Comparison of ENCODE assay signal across 4 fruit fly cellular contexts in genomic region chr3R:19064037-19064664, dm6.
A peak's percentile ranks its signal among the peaks of the same experiment; 100 is the strongest.
TF ChIP-seq lines count a peak whose summit lies in the region.

No protein-coding gene starts in this region.

- TF ChIP-seq CTCF in whole organism, embryonic (GFP tag; optimal IDR thresholded peaks at IDR 0.05; lab: Kevin White, UChicago): no peak

TF ChIP-seq in whole organism, embryonic, 481 proteins besides CTCF, POLR2A, EP300 and RAD21:
- TF ChIP-seq ci (GFP tag; IDR thresholded peaks at IDR 0.05; lab: Robert Waterston, UW) (no peak), HmgZ (tag; optimal IDR thresholded peaks at IDR 0.05; lab: Kevin White, UChicago) (no peak), tx (GFP tag; optimal IDR thresholded peaks at IDR 0.05; lab: Kevin White, UChicago) (no peak), ttk (GFP tag; IDR thresholded peaks at IDR 0.05; lab: Robert Waterston, UW) (no peak), CG16813 (GFP tag; IDR thresholded peaks at IDR 0.05; lab: Robert Waterston, UW; ENCODE audit: partially characterized antibody) (no peak), CG7928 (GFP tag; optimal IDR thresholded peaks at IDR 0.05; lab: Kevin White, UChicago) (no peak), Blimp-1 (GFP tag; optimal IDR thresholded peaks at IDR 0.05; lab: Kevin White, UChicago) (peak; percentile 5), corto (GFP tag; optimal IDR thresholded peaks at IDR 0.05; lab: Kevin White, UChicago) (peak; percentile 29), jing (GFP tag; optimal IDR thresholded peaks at IDR 0.05; lab: Kevin White, UChicago) (no peak), hb (GFP tag; IDR thresholded peaks at IDR 0.05; lab: Robert Waterston, UW; ENCODE audit: partially characterized antibody) (no peak), YL-1 (GFP tag; optimal IDR thresholded peaks at IDR 0.05; lab: Kevin White, UChicago) (no peak), ATbp (GFP tag; optimal IDR thresholded peaks at IDR 0.05; lab: Kevin White, UChicago) (no peak), btn (GFP tag; optimal IDR thresholded peaks at IDR 0.05; lab: Kevin White, UChicago) (no peak), B-H2 (GFP tag; optimal IDR thresholded peaks at IDR 0.05; lab: Kevin White, UChicago) (no peak), CG14667 (GFP tag; IDR thresholded peaks at IDR 0.05; lab: Robert Waterston, UW) (no peak), lbe (GFP tag; optimal IDR thresholded peaks at IDR 0.05; lab: Kevin White, UChicago) (peak; percentile 11), ERR (GFP tag; optimal IDR thresholded peaks at IDR 0.05; lab: Kevin White, UChicago) (no peak), seq (GFP tag; IDR thresholded peaks at IDR 0.05; lab: Robert Waterston, UW) (no peak), wdn (GFP tag; IDR thresholded peaks at IDR 0.05; lab: Robert Waterston, UW) (no peak), Ets97D (GFP tag; optimal IDR thresholded peaks at IDR 0.05; lab: Kevin White, UChicago) (no peak), CG2120 (GFP tag; optimal IDR thresholded peaks at IDR 0.05; lab: Kevin White, UChicago) (no peak), Mes4 (GFP tag; optimal IDR thresholded peaks at IDR 0.05; lab: Kevin White, UChicago) (no peak)
TF ChIP-seq in whole organism, embryonic: peak in this region for 3.

TF ChIP-seq in whole organism, prepupa, 60 proteins besides CTCF, POLR2A, EP300 and RAD21 (continues in another document):
- no peak for TF ChIP-seq cyc (GFP tag; optimal IDR thresholded peaks at IDR 0.05; lab: Kevin White, UChicago)
- TF ChIP-seq CG1621 (tag; optimal IDR thresholded peaks at IDR 0.05; lab: Kevin White, UChicago): no peak
- peak; percentile 0 for TF ChIP-seq achi (GFP tag; optimal IDR thresholded peaks at IDR 0.05; lab: Kevin White, UChicago)
- TF ChIP-seq CG3919 (GFP tag; optimal IDR thresholded peaks at IDR 0.05; lab: Kevin White, UChicago): no peak
- TF ChIP-seq Sox102F (GFP tag; optimal IDR thresholded peaks at IDR 0.05; lab: Kevin White, UChicago): peak; percentile 60
- TF ChIP-seq CG8119 (GFP tag; IDR thresholded peaks at IDR 0.05; lab: Robert Waterston, UW): peak; percentile 48; the same call in 1 of the 3 replicates
- peak; percentile 67 for TF ChIP-seq Met (GFP tag; optimal IDR thresholded peaks at IDR 0.05; lab: Kevin White, UChicago)
- TF ChIP-seq CG34406 (GFP tag; optimal IDR thresholded peaks at IDR 0.05; lab: Kevin White, UChicago): peak; percentile 40
- TF ChIP-seq CG3032 (tag; optimal IDR thresholded peaks at IDR 0.05; lab: Kevin White, UChicago): no peak
- no peak for TF ChIP-seq acj6 (GFP tag; optimal IDR thresholded peaks at IDR 0.05; lab: Kevin White, UChicago)
- TF ChIP-seq CG6163 (GFP tag; IDR thresholded peaks at IDR 0.05; lab: Robert Waterston, UW): peak; percentile 48; the same call in 2 of the 3 replicates
- TF ChIP-seq CG8632 (GFP tag; optimal IDR thresholded peaks at IDR 0.05; lab: Kevin White, UChicago): peak; percentile 21
- peak; percentile 99 for TF ChIP-seq Blimp-1 (GFP tag; optimal IDR thresholded peaks at IDR 0.05; lab: Kevin White, UChicago)
- TF ChIP-seq Smox (GFP tag; optimal IDR thresholded peaks at IDR 0.05; lab: Kevin White, UChicago): peak; percentile 20
- no peak for TF ChIP-seq Ets96B (tag; optimal IDR thresholded peaks at IDR 0.05; lab: Kevin White, UChicago)
- TF ChIP-seq Eip93F (GFP tag; optimal IDR thresholded peaks at IDR 0.05; lab: Kevin White, UChicago): no peak
- peak; percentile 52 for TF ChIP-seq vri (GFP tag; optimal IDR thresholded peaks at IDR 0.05; lab: Kevin White, UChicago)
- TF ChIP-seq Eip78C (GFP tag; lab: Kevin White, UChicago): peak; percentile 77
- TF ChIP-seq CG7368 (GFP tag; optimal IDR thresholded peaks at IDR 0.05; lab: Kevin White, UChicago): no peak
- peak; percentile 59 for TF ChIP-seq svp (GFP tag; lab: Kevin White, UChicago)
- TF ChIP-seq esn (GFP tag; optimal IDR thresholded peaks at IDR 0.05; lab: Kevin White, UChicago): peak; percentile 41
- no peak for TF ChIP-seq CG8319 (GFP tag; optimal IDR thresholded peaks at IDR 0.05; lab: Kevin White, UChicago)
- TF ChIP-seq topi (GFP tag; optimal IDR thresholded peaks at IDR 0.05; lab: Kevin White, UChicago): peak; percentile 37
- no peak for TF ChIP-seq Sox15 (GFP tag; optimal IDR thresholded peaks at IDR 0.05; lab: Kevin White, UChicago)
- TF ChIP-seq fd85E (GFP tag; optimal IDR thresholded peaks at IDR 0.05; lab: Kevin White, UChicago): no peak

TF ChIP-seq in whole organism, pupa, 21 proteins besides CTCF, POLR2A, EP300 and RAD21:
- TF ChIP-seq Pif1A (GFP tag; optimal IDR thresholded peaks at IDR 0.05; lab: Kevin White, UChicago) (no peak), CG8301 (tag; optimal IDR thresholded peaks at IDR 0.05; lab: Kevin White, UChicago) (no peak), CG32121 (GFP tag; IDR thresholded peaks at IDR 0.05; lab: Robert Waterston, UW) (no peak), EcR (GFP tag; optimal IDR thresholded peaks at IDR 0.05; lab: Kevin White, UChicago) (no peak), CG13204 (GFP tag; optimal IDR thresholded peaks at IDR 0.05; lab: Kevin White, UChicago) (no peak), CG14655 (GFP tag; optimal IDR thresholded peaks at IDR 0.05; lab: Kevin White, UChicago) (no peak), Snoo (tag; optimal IDR thresholded peaks at IDR 0.05; lab: Kevin White, UChicago) (peak; percentile 67), CG12605 (GFP tag; IDR thresholded peaks at IDR 0.05; lab: Robert Waterston, UW) (no peak), CG17806 (tag; optimal IDR thresholded peaks at IDR 0.05; lab: Kevin White, UChicago) (no peak), Pif1B (GFP tag; optimal IDR thresholded peaks at IDR 0.05; lab: Kevin White, UChicago) (peak; percentile 35), CG34367 (tag; optimal IDR thresholded peaks at IDR 0.05; lab: Kevin White, UChicago) (no peak), CG4496 (GFP tag; IDR thresholded peaks at IDR 0.05; lab: Robert Waterston, UW) (peak; percentile 40; the same call in 1 of the 3 replicates), CG15710 (tag; optimal IDR thresholded peaks at IDR 0.05; lab: Kevin White, UChicago) (no peak), gl (tag; optimal IDR thresholded peaks at IDR 0.05; lab: Kevin White, UChicago) (no peak), Ets98B (GFP tag; IDR thresholded peaks at IDR 0.05; lab: Robert Waterston, UW) (peak; percentile 15; the same call in 1 of the 2 replicates), CG10348 (GFP tag; IDR thresholded peaks at IDR 0.05; lab: Robert Waterston, UW) (no peak), CG9948 (tag; optimal IDR thresholded peaks at IDR 0.05; lab: Kevin White, UChicago) (no peak), fd96Ca (GFP tag; IDR thresholded peaks at IDR 0.05; lab: Robert Waterston, UW) (no peak)

TF ChIP-seq in whole organism, wandering third instar larva, 38 proteins besides CTCF, POLR2A, EP300 and RAD21:
- TF ChIP-seq CG9705 (GFP tag; optimal IDR thresholded peaks at IDR 0.05; lab: Kevin White, UChicago) (no peak), HLH106 (tag; optimal IDR thresholded peaks at IDR 0.05; lab: Kevin White, UChicago) (no peak), pan (optimal IDR thresholded peaks at IDR 0.05; lab: Kevin White, UChicago) (no peak), N (GFP tag; optimal IDR thresholded peaks at IDR 0.05; lab: Kevin White, UChicago) (no peak), Hnf4 (GFP tag; optimal IDR thresholded peaks at IDR 0.05; lab: Kevin White, UChicago) (no peak), Hr78 (GFP tag; optimal IDR thresholded peaks at IDR 0.05; lab: Kevin White, UChicago) (no peak), lola (GFP tag; optimal IDR thresholded peaks at IDR 0.05; lab: Kevin White, UChicago) (no peak), dsf (GFP tag; optimal IDR thresholded peaks at IDR 0.05; lab: Kevin White, UChicago; ENCODE audit: borderline replicate concordance) (no peak), CrebA (GFP tag; optimal IDR thresholded peaks at IDR 0.05; lab: Kevin White, UChicago; ENCODE audit: borderline replicate concordance) (no peak), brk (GFP tag; optimal IDR thresholded peaks at IDR 0.05; lab: Kevin White, UChicago) (peak; percentile 51), jim (GFP tag; optimal IDR thresholded peaks at IDR 0.05; lab: Kevin White, UChicago) (no peak), Rel (GFP tag; optimal IDR thresholded peaks at IDR 0.05; lab: Kevin White, UChicago) (peak; percentile 50), Rel (tag; optimal IDR thresholded peaks at IDR 0.05; lab: Kevin White, UChicago) (no peak), Abd-B (GFP tag; optimal IDR thresholded peaks at IDR 0.05; lab: Kevin White, UChicago) (no peak), Sp1 (GFP tag; optimal IDR thresholded peaks at IDR 0.05; lab: Kevin White, UChicago) (peak; percentile 50), woc (GFP tag; optimal IDR thresholded peaks at IDR 0.05; lab: Kevin White, UChicago) (peak; percentile 12), Vsx2 (GFP tag; optimal IDR thresholded peaks at IDR 0.05; lab: Kevin White, UChicago; ENCODE audit: partially characterized antibody) (no peak), h (GFP tag; optimal IDR thresholded peaks at IDR 0.05; lab: Kevin White, UChicago) (no peak), tai (GFP tag; optimal IDR thresholded peaks at IDR 0.05; lab: Kevin White, UChicago) (no peak), rgr (GFP tag; optimal IDR thresholded peaks at IDR 0.05; lab: Kevin White, UChicago) (peak; percentile 32), GATAd (GFP tag; optimal IDR thresholded peaks at IDR 0.05; lab: Kevin White, UChicago) (no peak), Dfd (GFP tag; optimal IDR thresholded peaks at IDR 0.05; lab: Kevin White, UChicago) (no peak), dmrt93B (GFP tag; optimal IDR thresholded peaks at IDR 0.05; lab: Kevin White, UChicago) (no peak), Hr83 (GFP tag; optimal IDR thresholded peaks at IDR 0.05; lab: Kevin White, UChicago; ENCODE audit: poor library complexity, severe bottlenecking) (no peak), ey (GFP tag; optimal IDR thresholded peaks at IDR 0.05; lab: Kevin White, UChicago) (no peak), fru (GFP tag; optimal IDR thresholded peaks at IDR 0.05; lab: Kevin White, UChicago) (peak; percentile 20), sv (GFP tag; optimal IDR thresholded peaks at IDR 0.05; lab: Kevin White, UChicago) (no peak), Jra (GFP tag; optimal IDR thresholded peaks at IDR 0.05; lab: Kevin White, UChicago) (no peak), br (GFP tag; optimal IDR thresholded peaks at IDR 0.05; lab: Kevin White, UChicago) (peak; percentile 5), foxo (GFP tag; optimal IDR thresholded peaks at IDR 0.05; lab: Kevin White, UChicago) (no peak), OdsH (GFP tag; optimal IDR thresholded peaks at IDR 0.05; lab: Kevin White, UChicago) (peak; percentile 26), Mio (GFP tag; optimal IDR thresholded peaks at IDR 0.05; lab: Kevin White, UChicago) (no peak), dl (GFP tag; optimal IDR thresholded peaks at IDR 0.05; lab: Kevin White, UChicago; ENCODE audit: insufficient read depth in 1 of 2, partially characterized antibody in 2 of 2) (no peak), psq (GFP tag; optimal IDR thresholded peaks at IDR 0.05; lab: Kevin White, UChicago) (peak; percentile 36), Dif (GFP tag; optimal IDR thresholded peaks at IDR 0.05; lab: Kevin White, UChicago; ENCODE audit: partially characterized antibody) (no peak)

Comparison
In these comparisons a context has a peak if more than half of its experiments do, and no peak if none do; other contexts are left out.
1. Of the 7 proteins assayed by ChIP-seq in both whole organism, embryonic and whole organism, prepupa: peak only in whole organism, embryonic: none; only in whole organism, prepupa: CG16779, CG6854 and Sox102F; in both: Blimp-1; in neither: 3.